ENCODE assay signal across 5 fruit fly cellular contexts in genomic region chr3R:10048842-10049527, dm6.
TF ChIP-seq lines count a peak whose summit lies in the region.

Gene ohgt, plus strand, starts transcription at chr3R:10049199.

- TF ChIP-seq CTCF in whole organism, embryonic (GFP tag; optimal IDR thresholded peaks at IDR 0.05; lab: Kevin White, UChicago) = peak; percentile 23

TF ChIP-seq in whole organism, adult, 20 proteins besides CTCF, POLR2A, EP300 and RAD21:
- TF ChIP-seq ovo (GFP tag; optimal IDR thresholded peaks at IDR 0.05; lab: Kevin White, UChicago) = peak; percentile 7
- TF ChIP-seq Mnt (GFP tag; optimal IDR thresholded peaks at IDR 0.05; lab: Kevin White, UChicago) = peak; percentile 23
- TF ChIP-seq CG7101 (tag; optimal IDR thresholded peaks at IDR 0.05; lab: Kevin White, UChicago) = no peak
- TF ChIP-seq Crg-1 (GFP tag; optimal IDR thresholded peaks at IDR 0.05; lab: Kevin White, UChicago) = peak; percentile 35
- TF ChIP-seq CG33017 (tag; optimal IDR thresholded peaks at IDR 0.05; lab: Kevin White, UChicago) = no peak
- peak; percentile 45 for TF ChIP-seq CG1620 (GFP tag; optimal IDR thresholded peaks at IDR 0.05; lab: Kevin White, UChicago)
- TF ChIP-seq CG12768 (GFP tag; optimal IDR thresholded peaks at IDR 0.05; lab: Kevin White, UChicago) = peak; percentile 10
- TF ChIP-seq bab1 (GFP tag; optimal IDR thresholded peaks at IDR 0.05; lab: Kevin White, UChicago) = peak; percentile 28
- TF ChIP-seq cic (GFP tag; optimal IDR thresholded peaks at IDR 0.05; lab: Kevin White, UChicago) = no peak
- peak; percentile 20 for TF ChIP-seq CG11617 (GFP tag; optimal IDR thresholded peaks at IDR 0.05; lab: Kevin White, UChicago)
- TF ChIP-seq pad (GFP tag; optimal IDR thresholded peaks at IDR 0.05; lab: Kevin White, UChicago) = no peak
- TF ChIP-seq tj (GFP tag; optimal IDR thresholded peaks at IDR 0.05; lab: Kevin White, UChicago) = no peak

TF ChIP-seq in whole organism, embryonic, 481 proteins besides CTCF, POLR2A, EP300 and RAD21 (continues in another document):
- TF ChIP-seq tgo (GFP tag; IDR thresholded peaks at IDR 0.05; lab: Robert Waterston, UW) (no peak), ase (GFP tag; IDR thresholded peaks at IDR 0.05; lab: Robert Waterston, UW) (no peak), Vsx1 (GFP tag; optimal IDR thresholded peaks at IDR 0.05; lab: Kevin White, UChicago) (peak; percentile 38), CG30020 (tag; optimal IDR thresholded peaks at IDR 0.05; lab: Kevin White, UChicago) (peak; percentile 41), CG13424 (tag; optimal IDR thresholded peaks at IDR 0.05; lab: Kevin White, UChicago) (peak; percentile 35), lola (GFP tag; optimal IDR thresholded peaks at IDR 0.05; lab: Kevin White, UChicago) (peak in 1 of 3 experiments; percentile 3), prd (optimal IDR thresholded peaks at IDR 0.05; lab: Kevin White, UChicago) (no peak), prd (GFP tag; IDR thresholded peaks at IDR 0.05; lab: Robert Waterston, UW) (no peak), ab (GFP tag; optimal IDR thresholded peaks at IDR 0.05; lab: Kevin White, UChicago) (no peak), Rfx (GFP tag; IDR thresholded peaks at IDR 0.05; lab: Robert Waterston, UW) (0 out of 2 replicates have a peak, but pooled peaks have one; percentile 18), Ets97D (GFP tag; optimal IDR thresholded peaks at IDR 0.05; lab: Kevin White, UChicago) (peak; percentile 32), CG11398 (GFP tag; optimal IDR thresholded peaks at IDR 0.05; lab: Kevin White, UChicago) (no peak), corto (GFP tag; optimal IDR thresholded peaks at IDR 0.05; lab: Kevin White, UChicago) (no peak), CG1647 (GFP tag; optimal IDR thresholded peaks at IDR 0.05; lab: Kevin White, UChicago) (no peak), CG33557 (GFP tag; optimal IDR thresholded peaks at IDR 0.05; lab: Kevin White, UChicago) (no peak), CG6175 (GFP tag; IDR thresholded peaks at IDR 0.05; lab: Robert Waterston, UW) (no peak), disco-r (GFP tag; optimal IDR thresholded peaks at IDR 0.05; lab: Kevin White, UChicago) (no peak), CG10654 (GFP tag; optimal IDR thresholded peaks at IDR 0.05; lab: Kevin White, UChicago) (no peak), nerfin-1 (tag; optimal IDR thresholded peaks at IDR 0.05; lab: Kevin White, UChicago) (peak; percentile 8), Atf6 (GFP tag; IDR thresholded peaks at IDR 0.05; lab: Robert Waterston, UW) (no peak), Med (GFP tag; lab: Kevin White, UChicago) (peak; percentile 64)

TF ChIP-seq in whole organism, prepupa, 60 proteins besides CTCF, POLR2A, EP300 and RAD21 (continues in another document):
- TF ChIP-seq CG3032 (tag; optimal IDR thresholded peaks at IDR 0.05; lab: Kevin White, UChicago) = peak; percentile 44
- TF ChIP-seq CG9139 (GFP tag; optimal IDR thresholded peaks at IDR 0.05; lab: Kevin White, UChicago) = no peak
- peak; percentile 31 for TF ChIP-seq CG10631 (GFP tag; optimal IDR thresholded peaks at IDR 0.05; lab: Kevin White, UChicago)
- peak; percentile 98 for TF ChIP-seq CG6808 (GFP tag; optimal IDR thresholded peaks at IDR 0.05; lab: Kevin White, UChicago)
- TF ChIP-seq CG1621 (tag; optimal IDR thresholded peaks at IDR 0.05; lab: Kevin White, UChicago) = no peak
- peak; percentile 33 for TF ChIP-seq CG34406 (GFP tag; optimal IDR thresholded peaks at IDR 0.05; lab: Kevin White, UChicago)
- TF ChIP-seq dsx (GFP tag; optimal IDR thresholded peaks at IDR 0.05; lab: Kevin White, UChicago; ENCODE audit: poor library complexity, severe bottlenecking) = peak; percentile 21
- no peak for TF ChIP-seq CG6163 (GFP tag; IDR thresholded peaks at IDR 0.05; lab: Robert Waterston, UW)
- TF ChIP-seq CG3919 (GFP tag; optimal IDR thresholded peaks at IDR 0.05; lab: Kevin White, UChicago) = no peak
- TF ChIP-seq CG8119 (GFP tag; IDR thresholded peaks at IDR 0.05; lab: Robert Waterston, UW) = no peak; the same call in 2 of the 3 replicates
- peak; percentile 59 for TF ChIP-seq Hr4 (GFP tag; optimal IDR thresholded peaks at IDR 0.05; lab: Kevin White, UChicago)
- TF ChIP-seq achi (GFP tag; optimal IDR thresholded peaks at IDR 0.05; lab: Kevin White, UChicago) = peak; percentile 41
- TF ChIP-seq fd59A (GFP tag; optimal IDR thresholded peaks at IDR 0.05; lab: Kevin White, UChicago) = peak; percentile 3
- TF ChIP-seq esn (GFP tag; optimal IDR thresholded peaks at IDR 0.05; lab: Kevin White, UChicago) = peak; percentile 49
- peak; percentile 26 for TF ChIP-seq CG31627 (GFP tag; optimal IDR thresholded peaks at IDR 0.05; lab: Kevin White, UChicago)
- peak; percentile 73 for TF ChIP-seq Sox14 (GFP tag; optimal IDR thresholded peaks at IDR 0.05; lab: Kevin White, UChicago)
- peak; percentile 84 for TF ChIP-seq Eip78C (GFP tag; lab: Kevin White, UChicago)
- TF ChIP-seq Hr39 (GFP tag; optimal IDR thresholded peaks at IDR 0.05; lab: Kevin White, UChicago) = peak; percentile 41
- peak; percentile 24 for TF ChIP-seq fkh (GFP tag; optimal IDR thresholded peaks at IDR 0.05; lab: Kevin White, UChicago)
- no peak for TF ChIP-seq CG11294 (GFP tag; IDR thresholded peaks at IDR 0.05; lab: Robert Waterston, UW)
- peak; percentile 32 for TF ChIP-seq cyc (GFP tag; optimal IDR thresholded peaks at IDR 0.05; lab: Kevin White, UChicago)

TF ChIP-seq in whole organism, pupa, 21 proteins besides CTCF, POLR2A, EP300 and RAD21:
- TF ChIP-seq CG15710 (tag; optimal IDR thresholded peaks at IDR 0.05; lab: Kevin White, UChicago) (no peak), Pif1B (GFP tag; optimal IDR thresholded peaks at IDR 0.05; lab: Kevin White, UChicago) (no peak), CG17806 (tag; optimal IDR thresholded peaks at IDR 0.05; lab: Kevin White, UChicago) (no peak), CG13204 (GFP tag; optimal IDR thresholded peaks at IDR 0.05; lab: Kevin White, UChicago) (no peak), CG9948 (tag; optimal IDR thresholded peaks at IDR 0.05; lab: Kevin White, UChicago) (peak; percentile 27), CG34367 (tag; optimal IDR thresholded peaks at IDR 0.05; lab: Kevin White, UChicago) (peak; percentile 22), CG10348 (GFP tag; IDR thresholded peaks at IDR 0.05; lab: Robert Waterston, UW) (no peak), Snoo (tag; optimal IDR thresholded peaks at IDR 0.05; lab: Kevin White, UChicago) (no peak)
TF ChIP-seq in whole organism, pupa: peak in this region for 2.

TF ChIP-seq in whole organism, wandering third instar larva, 38 proteins besides CTCF, POLR2A, EP300 and RAD21 (continues in another document):
- TF ChIP-seq woc (GFP tag; optimal IDR thresholded peaks at IDR 0.05; lab: Kevin White, UChicago) (peak; percentile 46), Dfd (GFP tag; optimal IDR thresholded peaks at IDR 0.05; lab: Kevin White, UChicago) (no peak), Jra (GFP tag; optimal IDR thresholded peaks at IDR 0.05; lab: Kevin White, UChicago) (peak; percentile 62), N (GFP tag; optimal IDR thresholded peaks at IDR 0.05; lab: Kevin White, UChicago) (no peak), Vsx2 (GFP tag; optimal IDR thresholded peaks at IDR 0.05; lab: Kevin White, UChicago; ENCODE audit: partially characterized antibody) (no peak), tai (GFP tag; optimal IDR thresholded peaks at IDR 0.05; lab: Kevin White, UChicago) (no peak), br (GFP tag; optimal IDR thresholded peaks at IDR 0.05; lab: Kevin White, UChicago) (no peak), HLH106 (tag; optimal IDR thresholded peaks at IDR 0.05; lab: Kevin White, UChicago) (peak; percentile 35), dmrt93B (GFP tag; optimal IDR thresholded peaks at IDR 0.05; lab: Kevin White, UChicago) (no peak), Myc (optimal IDR thresholded peaks at IDR 0.05; lab: Kevin White, UChicago) (peak; percentile 36), dl (GFP tag; optimal IDR thresholded peaks at IDR 0.05; lab: Kevin White, UChicago; ENCODE audit: insufficient read depth in 1 of 2, partially characterized antibody in 2 of 2) (no peak), Abd-B (GFP tag; optimal IDR thresholded peaks at IDR 0.05; lab: Kevin White, UChicago) (no peak), CG32264 (GFP tag; optimal IDR thresholded peaks at IDR 0.05; lab: Kevin White, UChicago) (no peak), psq (GFP tag; optimal IDR thresholded peaks at IDR 0.05; lab: Kevin White, UChicago) (no peak), usp (GFP tag; optimal IDR thresholded peaks at IDR 0.05; lab: Kevin White, UChicago) (no peak), CG9705 (GFP tag; optimal IDR thresholded peaks at IDR 0.05; lab: Kevin White, UChicago) (no peak), rgr (GFP tag; optimal IDR thresholded peaks at IDR 0.05; lab: Kevin White, UChicago) (peak; percentile 37), Mio (GFP tag; optimal IDR thresholded peaks at IDR 0.05; lab: Kevin White, UChicago) (no peak), ey (GFP tag; optimal IDR thresholded peaks at IDR 0.05; lab: Kevin White, UChicago) (peak; percentile 31), brk (GFP tag; optimal IDR thresholded peaks at IDR 0.05; lab: Kevin White, UChicago) (no peak), pan (optimal IDR thresholded peaks at IDR 0.05; lab: Kevin White, UChicago) (no peak), Rel (GFP tag; optimal IDR thresholded peaks at IDR 0.05; lab: Kevin White, UChicago) (no peak), Rel (tag; optimal IDR thresholded peaks at IDR 0.05; lab: Kevin White, UChicago) (no peak), fru (GFP tag; optimal IDR thresholded peaks at IDR 0.05; lab: Kevin White, UChicago) (peak; percentile 40), GATAd (GFP tag; optimal IDR thresholded peaks at IDR 0.05; lab: Kevin White, UChicago) (no peak), sv (GFP tag; optimal IDR thresholded peaks at IDR 0.05; lab: Kevin White, UChicago) (peak; percentile 3), CrebA (GFP tag; optimal IDR thresholded peaks at IDR 0.05; lab: Kevin White, UChicago; ENCODE audit: borderline replicate concordance) (no peak), foxo (GFP tag; optimal IDR thresholded peaks at IDR 0.05; lab: Kevin White, UChicago) (peak in 1 of 2 experiments; percentile 40), Dif (GFP tag; optimal IDR thresholded peaks at IDR 0.05; lab: Kevin White, UChicago; ENCODE audit: partially characterized antibody) (no peak), sage (GFP tag; optimal IDR thresholded peaks at IDR 0.05; lab: Kevin White, UChicago) (no peak), OdsH (GFP tag; optimal IDR thresholded peaks at IDR 0.05; lab: Kevin White, UChicago) (peak; percentile 22), Hr83 (GFP tag; optimal IDR thresholded peaks at IDR 0.05; lab: Kevin White, UChicago; ENCODE audit: poor library complexity, severe bottlenecking) (no peak), lola (GFP tag; optimal IDR thresholded peaks at IDR 0.05; lab: Kevin White, UChicago) (no peak), Hr78 (GFP tag; optimal IDR thresholded peaks at IDR 0.05; lab: Kevin White, UChicago) (no peak), Hnf4 (GFP tag; optimal IDR thresholded peaks at IDR 0.05; lab: Kevin White, UChicago) (peak; percentile 42), dsf (GFP tag; optimal IDR thresholded peaks at IDR 0.05; lab: Kevin White, UChicago; ENCODE audit: borderline replicate concordance) (no peak), jim (GFP tag; optimal IDR thresholded peaks at IDR 0.05; lab: Kevin White, UChicago) (no peak)
